Worm (Caenorhabditis elegans) whole organism, L1 larva: ENCODE data around the gene F54H12.8.
"Not testable (repeated sequence)": the region's sequence is repeated elsewhere in the genome, so short reads cannot be mapped to it uniquely, and the experiment has no call there.

Experiments
- Y116A8C.19 ChIP-seq: sonication (generic microtip); optimal IDR thresholded peaks from 2 replicates; lab custom pipeline; 2016; ENCODE audit warnings: missing compliant biosample characterization, missing genetic modification characterization, borderline replicate concordance
- aha-1 ChIP-seq: fragments of 150-350 bp; optimal IDR thresholded peaks from 2 replicates; lab custom pipeline; 2014; ENCODE audit warnings: missing biosample characterization, missing genetic modification characterization
- blmp-1 ChIP-seq: fragments of 150-350 bp; optimal IDR thresholded peaks from 2 replicates; lab custom pipeline; 2014; ENCODE audit warnings: missing biosample characterization, missing genetic modification characterization
- dpl-1 ChIP-seq, 3 experiments: fragments of 150-350 bp in 2 of 3; sonication (generic microtip) in 1 of 3; optimal IDR thresholded peaks; 2 replicates each; lab custom pipeline; 2014 to 2017; ENCODE audit warnings: missing biosample characterization in 3 of 3, missing genetic modification characterization in 3 of 3, missing genetic modification reagents in 3 of 3
- dsc-1 ChIP-seq: sonication (generic microtip); optimal IDR thresholded peaks from 2 replicates; lab custom pipeline; 2016; ENCODE audit warnings: mild to moderate bottlenecking, missing genetic modification characterization, missing compliant biosample characterization
- efl-1 ChIP-seq, 4 experiments: fragments of 150-350 bp; optimal IDR thresholded peaks in 3 of 4; peaks in 1 of 4; 1 replicate in 1 of 4; 2 replicates in 3 of 4; lab custom pipeline; 2014; ENCODE audit warnings: missing biosample characterization in 2 of 4, missing genetic modification characterization in 2 of 4, missing genetic modification reagents in 2 of 4
- egl-27 ChIP-seq, 2 experiments: fragments of 150-350 bp in 1 of 2; sonication (generic microtip); optimal IDR thresholded peaks; 3 replicates each; lab custom pipeline; 2017 to 2018; ENCODE audit warnings: missing biosample characterization in 2 of 2, missing genetic modification characterization in 2 of 2, missing genetic modification reagents in 2 of 2
- elt-3 ChIP-seq, 6 experiments: fragments of 150-350 bp in 1 of 6; sonication (generic microtip); optimal IDR thresholded peaks; 2 replicates each; lab custom pipeline; 2017 to 2018; ENCODE audit warnings: missing biosample characterization in 6 of 6, missing genetic modification characterization in 6 of 6, inconsistent platforms in 1 of 6
- grh-1 ChIP-seq: fragments of 200-800 bp; sonication (Bioruptor generic); IDR thresholded peaks from 2 replicates; pipeline ENCODE4 v1.3.6; 2022; ENCODE audit warnings: missing genetic modification reagents, missing genetic modification characterization, missing compliant biosample characterization
- hlh-17 ChIP-seq: fragments of 200-800 bp; sonication (Bioruptor generic); optimal IDR thresholded peaks from 2 replicates; lab custom pipeline; 2018; ENCODE audit warnings: missing genetic modification characterization, mild to moderate bottlenecking, missing compliant biosample characterization, moderate library complexity, borderline replicate concordance
- hlh-4 ChIP-seq: sonication (generic microtip); optimal IDR thresholded peaks from 2 replicates; lab custom pipeline; 2016; ENCODE audit warnings: mild to moderate bottlenecking, missing genetic modification characterization, missing compliant biosample characterization
- lin-35 ChIP-seq, 2 experiments: fragments of 150-350 bp; optimal IDR thresholded peaks; 2 replicates each; lab custom pipeline; 2014; ENCODE audit warnings: missing biosample characterization in 2 of 2, missing genetic modification characterization in 2 of 2, missing genetic modification reagents in 2 of 2
- lsy-2 ChIP-seq, 2 experiments: fragments of 150-350 bp; optimal IDR thresholded peaks; 2 replicates each; lab custom pipeline; 2014; ENCODE audit warnings: missing biosample characterization in 2 of 2, missing genetic modification characterization in 2 of 2
- mep-1 ChIP-seq: fragments of 150-350 bp; optimal IDR thresholded peaks from 2 replicates; lab custom pipeline; 2014; ENCODE audit warnings: missing biosample characterization, missing genetic modification characterization
- nhr-12 ChIP-seq: sonication (generic microtip); optimal IDR thresholded peaks from 2 replicates; lab custom pipeline; 2017; ENCODE audit warnings: missing biosample characterization, missing genetic modification characterization
- nhr-19 ChIP-seq: fragments of 200-800 bp; sonication (Bioruptor generic); conservative IDR thresholded peaks from 2 replicates; pipeline ENCODE4 v1.3.6; 2022; ENCODE audit warnings: missing genetic modification characterization, missing compliant biosample characterization
- nhr-71 ChIP-seq: sonication (generic microtip); optimal IDR thresholded peaks from 2 replicates; lab custom pipeline; 2016; ENCODE audit warnings: mild to moderate bottlenecking, missing genetic modification characterization, moderate library complexity, missing compliant biosample characterization
- nhr-84 ChIP-seq: sonication (generic microtip); optimal IDR thresholded peaks from 2 replicates; lab custom pipeline; 2017; ENCODE audit warnings: missing biosample characterization, missing genetic modification characterization
- nhr-90 ChIP-seq: sonication (generic microtip); optimal IDR thresholded peaks from 2 replicates; lab custom pipeline; 2016; ENCODE audit warnings: mild to moderate bottlenecking, missing genetic modification characterization, missing compliant biosample characterization; ENCODE audit not compliant: poor library complexity
- snu-23 ChIP-seq: sonication (generic microtip); optimal IDR thresholded peaks from 2 replicates; lab custom pipeline; 2016; ENCODE audit warnings: missing genetic modification characterization, missing compliant biosample characterization
- sptf-1 ChIP-seq: fragments of 150-350 bp; optimal IDR thresholded peaks from 2 replicates; lab custom pipeline; 2014; ENCODE audit warnings: missing biosample characterization, missing genetic modification characterization
- swsn-7 ChIP-seq: sonication (generic microtip); optimal IDR thresholded peaks from 2 replicates; lab custom pipeline; 2016; ENCODE audit warnings: missing genetic modification characterization, missing compliant biosample characterization
- tbx-2 ChIP-seq: sonication (generic microtip); optimal IDR thresholded peaks from 2 replicates; lab custom pipeline; 2016; ENCODE audit warnings: missing genetic modification characterization, missing compliant biosample characterization
- tlp-1 ChIP-seq: fragments of 150-350 bp; optimal IDR thresholded peaks from 2 replicates; lab custom pipeline; 2014; ENCODE audit warnings: missing biosample characterization, missing genetic modification characterization
- zag-1 ChIP-seq: fragments of 150-350 bp; optimal IDR thresholded peaks from 2 replicates; lab custom pipeline; 2014; ENCODE audit warnings: missing biosample characterization, missing genetic modification characterization

Gene F54H12.8

DNA sequence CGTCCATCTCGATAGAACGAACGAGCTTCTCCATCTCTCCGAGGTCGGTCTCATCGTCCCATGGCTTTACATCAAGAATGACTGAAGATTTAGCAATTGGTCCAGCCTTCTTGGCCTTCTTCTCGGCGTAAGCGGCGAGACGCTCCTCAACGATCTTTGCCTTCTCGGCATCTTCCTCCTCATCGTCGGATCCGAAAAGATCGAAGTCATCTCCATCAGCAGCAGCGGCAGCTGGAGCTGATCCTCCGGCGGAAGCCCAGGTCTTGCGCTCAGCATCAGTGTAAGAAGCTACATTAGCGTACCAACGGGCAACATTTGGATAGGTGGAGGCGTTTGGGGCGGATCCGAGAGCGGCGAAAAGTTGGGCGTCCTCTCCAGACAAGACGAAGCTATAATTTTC is 3.7 kb upstream of the F54H12.8 start:
- no peak for TF ChIP-seq grh-1 (GFP tag; lab: Robert Waterston, UW)
- no peak for TF ChIP-seq sptf-1 (tag; lab: Kevin White, UChicago)
- no peak for TF ChIP-seq egl-27 (tag; optimal IDR thresholded peaks at IDR 0.05; lab: Kevin White, UChicago)
- TF ChIP-seq tbx-2 (tag; lab: Kevin White, UChicago) = no peak
- TF ChIP-seq hlh-4 (tag; lab: Kevin White, UChicago) = no peak
- no peak for TF ChIP-seq nhr-90 (tag; lab: Kevin White, UChicago)
- TF ChIP-seq tlp-1 (tag; lab: Kevin White, UChicago) = no peak
- no peak for TF ChIP-seq hlh-17 (GFP tag; lab: Kevin White, UChicago)
- TF ChIP-seq, all 84 proteins: peak for 0

DNA sequence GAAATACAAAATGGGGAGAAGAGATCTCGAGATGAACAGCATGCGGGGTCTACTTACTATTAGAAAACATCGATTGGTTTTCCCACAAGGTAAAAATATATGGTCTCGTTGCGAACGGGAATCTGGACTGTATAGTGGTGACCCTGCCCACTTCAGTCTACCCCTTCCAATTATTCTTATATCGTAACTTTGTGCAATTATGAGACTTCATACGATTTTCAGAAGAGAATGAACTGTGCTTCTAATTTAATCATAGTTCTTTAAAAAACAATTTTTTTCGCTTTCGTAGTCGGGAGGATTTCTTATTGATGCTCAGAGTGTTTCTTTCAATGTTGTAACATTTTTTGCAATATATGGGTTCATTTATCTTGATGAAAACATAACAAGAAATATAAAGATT is 3.0 kb upstream of the F54H12.8 start, which contains the start of gene F54H12.5:
Gene F54H12.5 (minus strand): TSS at position 101 of the 400 bp plus-strand sequence.
- TF ChIP-seq zag-1 = no peak
- peak; percentile 5 for TF ChIP-seq nhr-71 (tag; lab: Kevin White, UChicago)
- peak in 1 of 2 experiments; percentile 29 for TF ChIP-seq lsy-2 (tag; optimal IDR thresholded peaks at IDR 0.05; lab: Kevin White, UChicago)

DNA sequence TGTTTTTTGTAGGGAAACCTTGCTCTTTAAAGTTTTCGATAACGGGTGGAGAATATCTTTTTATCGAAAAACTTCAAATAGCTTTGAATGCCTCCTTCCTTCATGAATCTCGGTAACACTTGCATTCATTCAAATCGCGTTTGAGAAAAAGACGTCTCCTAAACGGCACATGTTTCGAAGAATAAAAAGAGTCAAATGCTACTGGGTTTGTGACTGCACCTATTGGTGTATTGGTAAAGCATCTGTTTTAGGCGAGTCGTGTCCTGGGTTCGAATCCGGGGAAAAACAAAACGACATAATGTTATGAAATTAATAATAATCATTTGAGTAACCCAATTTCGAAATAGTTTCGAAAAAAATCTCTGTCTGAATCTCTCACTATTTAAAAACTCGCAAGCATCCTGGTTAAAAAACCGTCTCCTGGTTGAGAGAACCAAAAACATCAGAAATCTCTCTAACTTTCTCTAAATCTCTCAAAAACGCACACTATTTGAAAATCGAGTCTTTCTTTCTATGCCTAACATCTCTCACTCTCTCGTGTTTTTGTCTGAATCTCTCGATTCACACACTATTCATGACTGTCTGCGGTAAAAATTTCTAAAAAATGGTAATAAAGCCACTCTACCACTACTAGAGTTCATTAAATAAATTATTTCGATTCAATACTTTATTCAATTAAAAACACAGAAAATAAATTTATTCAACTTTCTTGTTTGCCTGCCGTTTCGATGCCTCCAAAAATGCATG is 2.9 kb downstream of the F54H12.8 start:
- TF ChIP-seq nhr-19 (GFP tag; lab: Robert Waterston, UW) (0 out of 2 replicates have a peak, but pooled peaks have one; percentile 18), dsc-1 (peak; percentile 35)

DNA sequence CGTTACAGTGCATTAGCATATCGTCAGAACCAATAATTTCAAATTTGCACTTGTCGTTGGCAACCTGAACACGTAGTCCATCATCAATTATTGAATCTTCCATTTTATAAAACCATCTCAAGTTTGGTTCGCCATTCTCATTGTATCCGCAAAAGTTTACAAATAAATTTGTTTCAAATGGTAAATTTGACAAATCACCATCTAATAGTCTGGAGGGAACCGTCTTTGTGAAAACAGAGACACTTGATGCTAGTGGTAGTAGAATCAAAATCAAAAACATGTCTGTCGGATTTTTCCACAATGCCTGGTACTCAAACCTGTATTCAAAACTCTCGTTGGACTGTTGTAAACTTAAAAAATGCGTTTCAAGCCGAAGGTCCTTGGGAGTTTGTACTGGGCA is 4.7 kb downstream of the F54H12.8 start, which contains the start of gene F54H12.2:
Gene F54H12.2 (plus strand): TSS at position 301 of the 400 bp plus-strand sequence.
- TF ChIP-seq lsy-2 (tag; optimal IDR thresholded peaks at IDR 0.05; lab: Kevin White, UChicago); Y116A8C.19 (tag; lab: Kevin White, UChicago); nhr-90 (tag; lab: Kevin White, UChicago): not testable (repeated sequence)

DNA sequence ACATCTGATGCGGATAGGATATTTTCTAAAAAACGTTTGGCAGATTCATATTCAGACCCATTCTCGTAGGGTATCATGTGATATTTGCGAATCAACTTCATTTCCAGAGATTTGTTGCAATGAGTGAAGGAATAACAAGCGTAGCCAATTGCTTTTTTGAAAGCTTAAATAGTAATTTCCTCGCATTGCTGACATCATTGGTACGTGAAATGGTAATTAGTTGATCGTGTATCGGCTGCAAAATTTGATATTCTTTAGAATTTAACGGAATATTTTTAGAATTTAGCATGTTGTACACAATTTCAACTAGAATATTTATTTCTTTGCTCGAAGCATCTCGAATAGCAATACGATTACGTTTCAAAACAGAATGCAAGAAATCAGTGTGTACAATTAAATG is 6.4 kb downstream of the F54H12.8 start, which contains the start of gene F54H12.4:
Gene F54H12.4 (minus strand): TSS at position 101 of the 400 bp plus-strand sequence.
- not testable (repeated sequence) for TF ChIP-seq nhr-12, nhr-84, hlh-4 (tag; lab: Kevin White, UChicago)

DNA sequence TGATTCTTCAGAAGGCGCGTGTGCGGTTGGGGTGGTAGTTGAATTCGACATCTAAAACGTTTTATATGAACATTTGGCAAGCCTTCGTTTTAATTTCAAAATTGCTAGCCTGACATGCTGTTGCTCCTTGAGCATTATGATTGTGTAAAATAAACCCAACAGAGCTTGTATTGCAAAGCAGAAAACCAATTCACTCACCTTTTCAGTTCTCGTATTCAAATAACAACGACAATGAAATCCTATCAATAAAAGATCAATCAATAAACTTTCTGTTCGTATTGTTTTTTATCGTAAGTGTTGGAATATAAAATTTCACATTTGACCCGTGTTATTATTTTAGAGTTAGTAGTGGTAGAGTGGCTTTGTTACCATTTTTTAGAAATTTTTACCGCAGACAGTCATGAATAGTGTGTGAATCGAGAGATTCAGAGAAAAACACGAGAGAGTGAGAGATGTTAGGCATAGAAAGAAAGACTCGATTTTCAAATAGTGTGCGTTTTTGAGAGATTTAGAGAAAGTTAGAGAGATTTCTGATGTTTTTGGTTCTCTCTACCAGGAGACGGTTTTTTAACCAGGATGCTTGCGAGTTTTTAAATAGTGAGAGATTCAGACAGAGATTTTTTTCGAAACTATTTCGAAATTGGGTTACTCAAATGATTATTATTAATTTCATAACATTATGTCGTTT is 10.0 kb downstream of the F54H12.8 start, which contains the start of gene F54H12.10:
Gene F54H12.10 (minus strand): TSS at position 51 of the 688 bp plus-strand sequence.
- TF ChIP-seq dsc-1 (peak; percentile 8), nhr-19 (GFP tag; lab: Robert Waterston, UW) (peak; percentile 33; the same call in 1 of the 2 replicates)

DNA sequence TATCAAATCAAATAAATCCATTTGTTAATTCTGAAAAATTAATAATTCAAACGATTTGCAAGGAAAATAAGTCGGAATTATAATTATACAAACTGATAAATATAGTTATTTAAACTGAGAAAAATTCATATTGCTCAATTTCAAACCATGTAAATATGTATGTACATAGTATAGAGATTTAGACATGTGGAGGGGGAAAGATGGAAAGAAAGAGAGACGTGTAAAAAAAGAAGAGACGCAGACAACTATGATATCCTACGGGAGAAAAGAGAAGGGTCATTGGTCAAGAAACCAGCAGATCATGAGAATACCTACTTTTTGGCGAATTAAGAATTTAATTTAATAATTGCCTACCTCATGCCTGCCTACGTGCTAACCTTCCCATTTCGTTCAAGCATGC is 10.9 kb downstream of the F54H12.8 start, which contains the start of gene C29E4.11:
Gene C29E4.11 (minus strand): TSS at position 30 of the 400 bp plus-strand sequence.
- peak; percentile 41 for TF ChIP-seq snu-23 (GFP tag; lab: Kevin White, UChicago)
- peak in 1 of 3 experiments; percentile 39 for TF ChIP-seq dpl-1 (GFP tag; optimal IDR thresholded peaks at IDR 0.05; lab: Kevin White, UChicago)
- no peak for TF ChIP-seq aha-1 (tag; lab: Kevin White, UChicago)
- TF ChIP-seq mep-1 (tag; lab: Kevin White, UChicago) = peak; percentile 28
- no peak for TF ChIP-seq tlp-1 (tag; lab: Kevin White, UChicago)
- no peak for TF ChIP-seq elt-3 (tag; optimal IDR thresholded peaks at IDR 0.05; lab: Kevin White, UChicago)
- peak; percentile 2 for TF ChIP-seq blmp-1 (tag; lab: Kevin White, UChicago)
- peak; percentile 31 for TF ChIP-seq nhr-71 (tag; lab: Kevin White, UChicago)
- TF ChIP-seq lsy-2 (tag; optimal IDR thresholded peaks at IDR 0.05; lab: Kevin White, UChicago) = peak; percentile 0 to 34
- peak; percentile 11 for TF ChIP-seq swsn-7
- TF ChIP-seq lin-35 (GFP tag; optimal IDR thresholded peaks at IDR 0.05; lab: Kevin White, UChicago) = peak in 1 of 2 experiments; percentile 13
- peak; percentile 48 to 62 for TF ChIP-seq efl-1 (optimal IDR thresholded peaks at IDR 0.05; lab: Kevin White, UChicago)
- TF ChIP-seq efl-1 (GFP tag; optimal IDR thresholded peaks at IDR 0.05 in 1 of 2; lab: Kevin White, UChicago) = peak in 1 of 2 experiments; percentile 83
- TF ChIP-seq, all 84 proteins: peak for 9
